Worm (Caenorhabditis elegans) whole organism, young adult: ENCODE data around the gene nhr-218.

Experiments
- C17E4.6 ChIP-seq: fragments of 200-800 bp; sonication (Bioruptor generic); IDR thresholded peaks from 2 replicates; pipeline ENCODE4 v1.3.6; 2022; ENCODE audit warnings: missing genetic modification reagents, missing genetic modification characterization, missing compliant biosample characterization
- F37B4.10 ChIP-seq: fragments of 200-800 bp; sonication (Bioruptor generic); IDR thresholded peaks from 2 replicates; pipeline ENCODE4 v1.3.6; 2022; ENCODE audit warnings: missing genetic modification characterization, missing compliant biosample characterization
- K11D2.4 ChIP-seq: fragments of 200-800 bp; sonication (Bioruptor generic); IDR thresholded peaks from 2 replicates; pipeline ENCODE4 v1.3.6; 2022; ENCODE audit warnings: missing genetic modification reagents, missing genetic modification characterization, missing compliant biosample characterization
- Y53G8AR.9 ChIP-seq: fragments of 200-800 bp; sonication (Bioruptor generic); conservative IDR thresholded peaks from 2 replicates; pipeline ENCODE4 v1.3.6; 2022; ENCODE audit warnings: missing genetic modification reagents, missing genetic modification characterization, missing compliant biosample characterization
- akir-1 ChIP-seq: fragments of 200-800 bp; sonication (Bioruptor generic); optimal IDR thresholded peaks from 2 replicates; lab custom pipeline; 2018; ENCODE audit warnings: mild to moderate bottlenecking, missing genetic modification characterization, moderate library complexity, missing compliant biosample characterization
- aptf-2 ChIP-seq: fragments of 200-800 bp; sonication (Bioruptor generic); conservative IDR thresholded peaks from 2 replicates; pipeline ENCODE4 v1.3.6; 2022; ENCODE audit warnings: missing genetic modification reagents, missing genetic modification characterization, missing compliant biosample characterization
- bed-2 ChIP-seq: fragments of 200-800 bp; sonication (Bioruptor generic); IDR thresholded peaks from 2 replicates; pipeline ENCODE4 v1.3.6; 2022; ENCODE audit warnings: missing genetic modification reagents, missing genetic modification characterization, missing compliant biosample characterization
- ceh-100 ChIP-seq: fragments of 200-800 bp; sonication (Bioruptor generic); IDR thresholded peaks from 2 replicates; pipeline ENCODE4 v1.3.6; 2022; ENCODE audit warnings: missing genetic modification reagents, missing genetic modification characterization, missing compliant biosample characterization
- dpl-1 ChIP-seq: fragments of 150-350 bp; optimal IDR thresholded peaks from 2 replicates; lab custom pipeline; 2014; ENCODE audit warnings: missing biosample characterization, missing genetic modification reagents, missing genetic modification characterization
- egrh-3 ChIP-seq: fragments of 200-800 bp; sonication (Bioruptor generic); IDR thresholded peaks from 2 replicates; pipeline ENCODE4 v1.3.6; 2022; ENCODE audit warnings: missing genetic modification reagents, missing genetic modification characterization, missing compliant biosample characterization
- madf-8 ChIP-seq: fragments of 200-800 bp; sonication (Bioruptor generic); conservative IDR thresholded peaks from 2 replicates; pipeline ENCODE4 v1.3.6; 2022; ENCODE audit warnings: missing genetic modification reagents, missing genetic modification characterization, missing compliant biosample characterization
- snpc-4 ChIP-seq, 5 experiments: fragments of 150-350 bp in 1 of 5; sonication (generic microtip) in 4 of 5; optimal IDR thresholded peaks; 2 replicates each; lab custom pipeline; 2014 to 2018; ENCODE audit warnings: missing genetic modification characterization in 5 of 5, missing biosample characterization in 3 of 5, antibody characterized with exemption in 2 of 5, mild to moderate bottlenecking in 2 of 5, missing compliant biosample characterization in 2 of 5, missing genotype in 2 of 5, moderate library complexity in 2 of 5, missing genetic modification reagents in 1 of 5

ce11 chrV:16309523-16309922 is 51.3 kb downstream of the nhr-218 start, which contains the start of gene oac-7:
- no peak for TF ChIP-seq snpc-4 (GFP tag; optimal IDR thresholded peaks at IDR 0.05; lab: Kevin White, UChicago)
- TF ChIP-seq snpc-4 (tag; optimal IDR thresholded peaks at IDR 0.05; lab: Kevin White, UChicago), result no peak
- no peak for TF ChIP-seq madf-8 (GFP tag; lab: Robert Waterston, UW)
- TF ChIP-seq bed-2 (GFP tag; lab: Robert Waterston, UW), result no peak
- TF ChIP-seq dpl-1 (GFP tag; lab: Kevin White, UChicago), result no peak
- no peak for TF ChIP-seq K11D2.4 (GFP tag; lab: Robert Waterston, UW)
- no peak for TF ChIP-seq Y53G8AR.9 (GFP tag; lab: Robert Waterston, UW)
- no peak for TF ChIP-seq akir-1
- no peak for TF ChIP-seq F37B4.10
- TF ChIP-seq egrh-3 (GFP tag; lab: Robert Waterston, UW), result no peak
- TF ChIP-seq aptf-2 (GFP tag; lab: Robert Waterston, UW), result no peak
- TF ChIP-seq ceh-100 (GFP tag; lab: Robert Waterston, UW), result no peak
- no peak for TF ChIP-seq C17E4.6 (GFP tag; lab: Robert Waterston, UW)
